Worm (Caenorhabditis elegans): ENCODE results near the gene col-144.

The col-144 gene

ce11 chrV:9173789-9174188 lies 13.3 kb upstream of the col-144 start, which contains the start of gene pqn-16:
pqn-16 (plus strand) TSS chrV:9174089.
- TF ChIP-seq zag-1 (tag; optimal IDR thresholded peaks at IDR 0.05) (no peak), egl-27 (tag; optimal IDR thresholded peaks at IDR 0.05) (no peak)

ce11 chrV:9172989-9173388 lies 12.5 kb upstream of the col-144 start, which contains the start of gene gad-3:
gad-3 (minus strand) TSS chrV:9173005.
- no peak for TF ChIP-seq nhr-23 (tag; optimal IDR thresholded peaks at IDR 0.05)
- peak; percentile 63 for TF ChIP-seq elt-2 (tag; optimal IDR thresholded peaks at IDR 0.05)
- no peak for TF ChIP-seq nhr-43 (tag; optimal IDR thresholded peaks at IDR 0.05; ENCODE audit: poor library complexity, severe bottlenecking)
- TF ChIP-seq ceh-28 (tag; optimal IDR thresholded peaks at IDR 0.05), result no peak
- no peak for TF ChIP-seq egl-27 (tag; optimal IDR thresholded peaks at IDR 0.05)
- peak; percentile 52 for TF ChIP-seq pqm-1 (tag; optimal IDR thresholded peaks at IDR 0.05)
- TF ChIP-seq nhr-237 (tag; optimal IDR thresholded peaks at IDR 0.05), result no peak
- peak; percentile 52 for TF ChIP-seq pha-4 (tag; optimal IDR thresholded peaks at IDR 0.05)
- TF ChIP-seq hmg-11 (tag; optimal IDR thresholded peaks at IDR 0.05), result no peak
- no peak for TF ChIP-seq mml-1 (tag; optimal IDR thresholded peaks at IDR 0.05)
- no peak for TF ChIP-seq nhr-77 (tag; optimal IDR thresholded peaks at IDR 0.05)

ce11 chrV:9168089-9168488 lies 7.6 kb upstream of the col-144 start, which contains the start of gene B0222.11:
B0222.11 (minus strand) TSS chrV:9168189.
- TF ChIP-seq snpc-4 (tag; optimal IDR thresholded peaks at IDR 0.05) (no peak), daf-12 (tag; optimal IDR thresholded peaks at IDR 0.05) (no peak), elt-3 (tag; optimal IDR thresholded peaks at IDR 0.05) (no peak), mdl-1 (tag; optimal IDR thresholded peaks at IDR 0.05) (no peak), fkh-2 (tag; optimal IDR thresholded peaks at IDR 0.05) (no peak), nfya-1 (tag; optimal IDR thresholded peaks at IDR 0.05; ENCODE audit: insufficient read depth) (no peak), skn-1 (tag; optimal IDR thresholded peaks at IDR 0.05) (no peak), egl-27 (tag; optimal IDR thresholded peaks at IDR 0.05) (no peak), jun-1 (tag; optimal IDR thresholded peaks at IDR 0.05) (no peak), nhr-237 (tag; optimal IDR thresholded peaks at IDR 0.05) (no peak), lin-15B (tag; optimal IDR thresholded peaks at IDR 0.05) (no peak), nhr-77 (tag; optimal IDR thresholded peaks at IDR 0.05) (no peak), ceh-9 (tag; optimal IDR thresholded peaks at IDR 0.05) (no peak), fkh-10 (GFP tag; optimal IDR thresholded peaks at IDR 0.05) (no peak), nhr-23 (tag; optimal IDR thresholded peaks at IDR 0.05) (no peak)

- TF ChIP-seq nhr-25 (tag; optimal IDR thresholded peaks at IDR 0.05), result peak; percentile 76
- TF ChIP-seq elt-1 (tag; optimal IDR thresholded peaks at IDR 0.05), result peak; percentile 73
- peak; percentile 23 for TF ChIP-seq nhr-23 (tag; optimal IDR thresholded peaks at IDR 0.05)
- no peak for TF ChIP-seq sea-2 (GFP tag; optimal IDR thresholded peaks at IDR 0.05)
Observed at ce11 chrV:9166306-9166705, 5.9 kb upstream of the col-144 start.

- TF ChIP-seq nhr-23 (tag; optimal IDR thresholded peaks at IDR 0.05) (no peak), ztf-4 (tag; optimal IDR thresholded peaks at IDR 0.05) (no peak), egl-27 (tag; optimal IDR thresholded peaks at IDR 0.05) (peak; percentile 15), nhr-12 (tag; optimal IDR thresholded peaks at IDR 0.05) (no peak), zag-1 (tag; optimal IDR thresholded peaks at IDR 0.05) (no peak), lin-15B (tag; optimal IDR thresholded peaks at IDR 0.05) (no peak), tbx-2 (tag; optimal IDR thresholded peaks at IDR 0.05) (no peak), daf-12 (tag; optimal IDR thresholded peaks at IDR 0.05) (no peak), jun-1 (tag; optimal IDR thresholded peaks at IDR 0.05) (no peak), nhr-25 (tag; optimal IDR thresholded peaks at IDR 0.05) (peak; percentile 86), nhr-237 (tag; optimal IDR thresholded peaks at IDR 0.05) (no peak), fos-1 (tag; optimal IDR thresholded peaks at IDR 0.05) (no peak), nhr-43 (tag; optimal IDR thresholded peaks at IDR 0.05; ENCODE audit: poor library complexity, severe bottlenecking) (peak; percentile 65), elt-1 (tag; optimal IDR thresholded peaks at IDR 0.05) (peak; percentile 56), hmg-11 (tag; optimal IDR thresholded peaks at IDR 0.05) (no peak), ama-1 (optimal IDR thresholded peaks at IDR 0.05) (peak; percentile 85)
Observed at ce11 chrV:9165073-9165699, 4.7 kb upstream of the col-144 start, which contains the start of gene col-10. col-10 (minus strand) TSS chrV:9165307.

- TF ChIP-seq R02D3.7 (tag; optimal IDR thresholded peaks at IDR 0.05) (peak; percentile 1), nhr-25 (tag; optimal IDR thresholded peaks at IDR 0.05) (peak; percentile 93), ztf-4 (tag; optimal IDR thresholded peaks at IDR 0.05) (peak; percentile 9), elt-1 (tag; optimal IDR thresholded peaks at IDR 0.05) (no peak), ama-1 (optimal IDR thresholded peaks at IDR 0.05) (peak; percentile 89), elt-3 (tag; optimal IDR thresholded peaks at IDR 0.05) (no peak), nhr-43 (tag; optimal IDR thresholded peaks at IDR 0.05; ENCODE audit: poor library complexity, severe bottlenecking) (peak; percentile 50), aly-2 (tag; optimal IDR thresholded peaks at IDR 0.05) (no peak)
Observed at ce11 chrV:9163897-9164296, 3.5 kb upstream of the col-144 start.

Data from whole organism, L3 larva.